Fruit fly (Drosophila melanogaster): Measurements from ENCODE around the gene CG31870.
A peak's percentile ranks its signal among the peaks of the same experiment; 100 is the strongest.

Gene CG31870

dm6 chr2L:10800877-10801719 is 11.1 kb downstream of the CG31870 start, which contains the start of gene CG31869 (continued):
- no peak for TF ChIP-seq CG11762 (GFP tag; optimal IDR thresholded peaks at IDR 0.05; ENCODE audit: insufficient read depth)
- TF ChIP-seq CG8632 (GFP tag; optimal IDR thresholded peaks at IDR 0.05), result peak; percentile 22
- TF ChIP-seq CG6792 (GFP tag; optimal IDR thresholded peaks at IDR 0.05), result peak; percentile 2
- no peak for TF ChIP-seq fd85E (GFP tag; optimal IDR thresholded peaks at IDR 0.05)
- peak; percentile 17 for TF ChIP-seq CG11902 (GFP tag; optimal IDR thresholded peaks at IDR 0.05)
- peak; percentile 5 for TF ChIP-seq CG34406 (GFP tag; optimal IDR thresholded peaks at IDR 0.05)
- TF ChIP-seq dsx (GFP tag; optimal IDR thresholded peaks at IDR 0.05; ENCODE audit: poor library complexity, severe bottlenecking), result peak; percentile 13
- peak; percentile 54 for TF ChIP-seq net (GFP tag; optimal IDR thresholded peaks at IDR 0.05)
- TF ChIP-seq Lpt (GFP tag; optimal IDR thresholded peaks at IDR 0.05), result peak; percentile 21
- peak; percentile 1 for TF ChIP-seq CG3032 (tag; optimal IDR thresholded peaks at IDR 0.05)
- TF ChIP-seq acj6 (GFP tag; optimal IDR thresholded peaks at IDR 0.05), result peak; percentile 45
- TF ChIP-seq CG8319 (GFP tag; optimal IDR thresholded peaks at IDR 0.05), result no peak
- no peak for TF ChIP-seq CG11294 (GFP tag; IDR thresholded peaks at IDR 0.05)
- TF ChIP-seq Eip78C (GFP tag), result peak; percentile 65

- TF ChIP-seq CG7368 (GFP tag; optimal IDR thresholded peaks at IDR 0.05) (no peak), Gug (GFP tag; IDR thresholded peaks at IDR 0.05) (no peak), dsx (GFP tag; optimal IDR thresholded peaks at IDR 0.05; ENCODE audit: poor library complexity, severe bottlenecking) (no peak), CG16779 (tag; optimal IDR thresholded peaks at IDR 0.05) (no peak), Blimp-1 (GFP tag; optimal IDR thresholded peaks at IDR 0.05) (no peak), CG3919 (GFP tag; optimal IDR thresholded peaks at IDR 0.05) (no peak), CG9139 (GFP tag; optimal IDR thresholded peaks at IDR 0.05) (no peak), Hr4 (GFP tag; optimal IDR thresholded peaks at IDR 0.05) (no peak), CG6163 (GFP tag; IDR thresholded peaks at IDR 0.05) (no peak)
Measured at dm6 chr2L:10801951-10802780, 12.1 kb downstream of the CG31870 start.

- TF ChIP-seq Met (GFP tag; optimal IDR thresholded peaks at IDR 0.05), result no peak
- TF ChIP-seq dac (GFP tag; optimal IDR thresholded peaks at IDR 0.05), result no peak
- TF ChIP-seq Hr38 (GFP tag; optimal IDR thresholded peaks at IDR 0.05), result no peak
- no peak for TF ChIP-seq CG16779 (tag; optimal IDR thresholded peaks at IDR 0.05)
- no peak for TF ChIP-seq CG11762 (GFP tag; optimal IDR thresholded peaks at IDR 0.05; ENCODE audit: insufficient read depth)
- TF ChIP-seq fd85E (GFP tag; optimal IDR thresholded peaks at IDR 0.05), result no peak
- no peak for TF ChIP-seq CG31627 (GFP tag; optimal IDR thresholded peaks at IDR 0.05)
- no peak for TF ChIP-seq OdsH (GFP tag; optimal IDR thresholded peaks at IDR 0.05)
- no peak for TF ChIP-seq CG11902 (GFP tag; optimal IDR thresholded peaks at IDR 0.05)
- TF ChIP-seq Eip93F (GFP tag; optimal IDR thresholded peaks at IDR 0.05), result no peak
- TF ChIP-seq spab (GFP tag; optimal IDR thresholded peaks at IDR 0.05), result no peak
- no peak for TF ChIP-seq Ets96B (tag; optimal IDR thresholded peaks at IDR 0.05)
- no peak for TF ChIP-seq CG34406 (GFP tag; optimal IDR thresholded peaks at IDR 0.05)
- TF ChIP-seq CG3919 (GFP tag; optimal IDR thresholded peaks at IDR 0.05), result no peak
- TF ChIP-seq Ets21C (GFP tag; optimal IDR thresholded peaks at IDR 0.05), result no peak
- TF ChIP-seq CG11294 (GFP tag; IDR thresholded peaks at IDR 0.05), result no peak
Measured at dm6 chr2L:10818807-10819206, 28.8 kb downstream of the CG31870 start, which contains the start of gene CG6508. Gene CG6508 (plus strand): TSS chr2L:10819107.

- no peak for TF ChIP-seq CG6808 (GFP tag; optimal IDR thresholded peaks at IDR 0.05)
- no peak for TF ChIP-seq CG11902 (GFP tag; optimal IDR thresholded peaks at IDR 0.05)
- no peak for TF ChIP-seq esn (GFP tag; optimal IDR thresholded peaks at IDR 0.05)
- no peak for TF ChIP-seq CG11762 (GFP tag; optimal IDR thresholded peaks at IDR 0.05; ENCODE audit: insufficient read depth)
- no peak for TF ChIP-seq CG3032 (tag; optimal IDR thresholded peaks at IDR 0.05)
- no peak for TF ChIP-seq Sox15 (GFP tag; optimal IDR thresholded peaks at IDR 0.05)
- no peak for TF ChIP-seq acj6 (GFP tag; optimal IDR thresholded peaks at IDR 0.05)
- TF ChIP-seq CG9139 (GFP tag; optimal IDR thresholded peaks at IDR 0.05), result no peak
- no peak for TF ChIP-seq CG6163 (GFP tag; IDR thresholded peaks at IDR 0.05)
- TF ChIP-seq Sox102F (GFP tag; optimal IDR thresholded peaks at IDR 0.05), result no peak
- TF ChIP-seq CG6276 (GFP tag; optimal IDR thresholded peaks at IDR 0.05), result no peak
- no peak for TF ChIP-seq Hr39 (GFP tag; optimal IDR thresholded peaks at IDR 0.05)
- TF ChIP-seq Lpt (GFP tag; optimal IDR thresholded peaks at IDR 0.05), result no peak
- TF ChIP-seq fkh (GFP tag; optimal IDR thresholded peaks at IDR 0.05), result no peak
- TF ChIP-seq Ets21C (GFP tag; optimal IDR thresholded peaks at IDR 0.05), result no peak
- TF ChIP-seq CG11294 (GFP tag; IDR thresholded peaks at IDR 0.05), result no peak
- TF ChIP-seq CG31627 (GFP tag; optimal IDR thresholded peaks at IDR 0.05), result no peak
- no peak for TF ChIP-seq achi (GFP tag; optimal IDR thresholded peaks at IDR 0.05)
- TF ChIP-seq fd85E (GFP tag; optimal IDR thresholded peaks at IDR 0.05), result no peak
Measured at dm6 chr2L:10820405-10820804, 30.4 kb downstream of the CG31870 start, which contains the start of gene CG17134. Gene CG17134 (plus strand): TSS chr2L:10820705.
